Worm (Caenorhabditis elegans) whole organism, L3 larva: ENCODE measurements around the gene nlp-3.

Experiments used
- ceh-82 ChIP-seq: fragments of 150-350 bp; optimal IDR thresholded peaks from 2 replicates; lab custom pipeline; 2014; ENCODE audit warnings: missing biosample characterization, missing genetic modification characterization
- nhr-23 ChIP-seq: fragments of 150-350 bp; optimal IDR thresholded peaks from 2 replicates; lab custom pipeline; 2014; ENCODE audit warnings: missing biosample characterization, missing genetic modification reagents, missing genetic modification characterization
- nhr-43 ChIP-seq: sonication (generic microtip); optimal IDR thresholded peaks from 2 replicates; lab custom pipeline; 2016; ENCODE audit warnings: mild to moderate bottlenecking, missing genetic modification characterization, missing compliant biosample characterization; ENCODE audit not compliant: poor library complexity, severe bottlenecking
- tbx-2 ChIP-seq: sonication (generic microtip); optimal IDR thresholded peaks from 2 replicates; lab custom pipeline; 2016; ENCODE audit warnings: mild to moderate bottlenecking, missing genetic modification characterization, missing compliant biosample characterization
- zag-1 ChIP-seq: fragments of 150-350 bp; optimal IDR thresholded peaks from 2 replicates; lab custom pipeline; 2014; ENCODE audit warnings: missing biosample characterization, missing genetic modification characterization

DNA sequence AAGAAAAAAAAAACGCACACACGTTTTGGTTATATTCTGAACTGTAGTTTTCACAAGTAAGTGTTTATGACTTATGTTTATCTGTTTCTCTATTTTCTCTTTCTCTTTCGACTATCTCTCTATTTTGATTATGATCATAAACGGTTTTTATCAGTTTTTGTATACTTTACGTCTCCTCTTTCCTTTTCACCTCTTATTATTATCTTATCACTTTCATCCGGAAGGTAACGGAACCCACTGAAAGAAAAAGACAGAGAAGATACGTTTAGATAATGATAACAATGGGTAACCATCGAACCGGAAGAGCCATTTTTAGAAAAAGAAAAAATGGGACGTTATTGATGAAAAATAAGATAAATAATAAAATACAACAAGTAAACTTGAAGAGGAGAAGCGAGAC is 12.6 kb downstream of the nlp-3 start:
- peak; percentile 40 for TF ChIP-seq nhr-23 (tag; lab: Kevin White, UChicago)
- no peak for TF ChIP-seq zag-1 (tag; lab: Kevin White, UChicago)
- TF ChIP-seq ceh-82 (tag; lab: Kevin White, UChicago) = no peak
- TF ChIP-seq nhr-43 (tag; lab: Kevin White, UChicago) = no peak
- no peak for TF ChIP-seq tbx-2 (tag; lab: Kevin White, UChicago)
